Worm (Caenorhabditis elegans) whole organism, L4 larva: ENCODE results near the gene acdh-13.

ENCODE experiments used
- T26A8.4 ChIP-seq: fragments of 200-800 bp; sonication (Bioruptor generic); IDR thresholded peaks from 2 replicates; pipeline ENCODE4 v1.3.6; 2022; ENCODE audit warnings: missing genetic modification characterization, missing compliant biosample characterization
- ama-1 ChIP-seq: fragments of 150-350 bp; optimal IDR thresholded peaks from 2 replicates; lab custom pipeline; 2014; ENCODE audit warnings: inconsistent platforms, mixed read lengths
- ceh-28 ChIP-seq: fragments of 150-350 bp; optimal IDR thresholded peaks from 2 replicates; lab custom pipeline; 2014; ENCODE audit warnings: missing biosample characterization, missing genetic modification reagents, missing genetic modification characterization
- ces-1 ChIP-seq: fragments of 150-350 bp; sonication (generic microtip); optimal IDR thresholded peaks from 4 replicates; lab custom pipeline; 2014; ENCODE audit warnings: missing biosample characterization, missing genetic modification reagents, missing genetic modification characterization
- ctbp-1 ChIP-seq: fragments of 200-800 bp; sonication (Bioruptor generic); IDR thresholded peaks from 2 replicates; pipeline ENCODE4 v1.3.6; 2022; ENCODE audit warnings: missing genetic modification reagents, missing genetic modification characterization, missing compliant biosample characterization
- dmd-8 ChIP-seq: fragments of 200-800 bp; sonication (Bioruptor generic); IDR thresholded peaks from 2 replicates; pipeline ENCODE4 v1.3.6; 2022; ENCODE audit warnings: missing genetic modification characterization, missing compliant biosample characterization
- egl-27 ChIP-seq: sonication (generic microtip); optimal IDR thresholded peaks from 3 replicates; lab custom pipeline; 2017; ENCODE audit warnings: missing biosample characterization, missing genetic modification reagents, missing genetic modification characterization
- nhr-76 ChIP-seq: fragments of 150-350 bp; optimal IDR thresholded peaks from 2 replicates; lab custom pipeline; 2014; ENCODE audit warnings: missing biosample characterization, missing genetic modification characterization
- unc-130 ChIP-seq: sonication (generic microtip); optimal IDR thresholded peaks from 2 replicates; lab custom pipeline; 2016; ENCODE audit warnings: missing genetic modification reagents, missing genetic modification characterization, missing compliant biosample characterization

acdh-13 gene

DNA sequence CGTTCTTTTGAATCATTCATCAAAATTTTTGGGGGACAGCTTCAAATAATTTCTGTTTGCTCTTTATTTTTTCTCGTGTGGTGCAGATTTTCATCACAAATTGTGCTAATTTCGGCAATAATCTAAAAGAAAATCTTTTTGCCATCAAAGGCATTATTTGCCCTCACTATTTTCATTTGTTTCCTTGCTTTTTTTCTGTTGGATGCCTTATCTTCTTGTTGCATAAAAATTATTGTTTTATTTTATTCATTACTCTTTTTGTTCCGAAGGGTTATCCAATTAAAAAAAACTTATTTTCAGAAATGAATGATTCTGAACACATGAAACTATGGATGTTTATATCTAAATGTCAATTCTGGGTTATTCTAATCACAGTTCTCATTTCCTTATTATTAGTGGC lies 51.7 kb downstream of the acdh-13 start, which contains the start of gene T01B11.1:
Gene T01B11.1, plus strand, starts transcription at position 301 of the 400 bp plus-strand sequence.
- no peak for TF ChIP-seq dmd-8 (GFP tag; lab: Robert Waterston, UW)
- TF ChIP-seq egl-27 (tag; lab: Kevin White, UChicago) = no peak
- TF ChIP-seq ama-1 (lab: Kevin White, UChicago) = no peak
- no peak for TF ChIP-seq ceh-28
- no peak for TF ChIP-seq ctbp-1
- no peak for TF ChIP-seq ces-1
- TF ChIP-seq nhr-76 (tag; lab: Kevin White, UChicago) = no peak
- TF ChIP-seq unc-130 (GFP tag; lab: Kevin White, UChicago) = no peak
- no peak for TF ChIP-seq T26A8.4
